Worm (Caenorhabditis elegans) whole organism, midembryonic: ENCODE data around the gene sars-1.

Experiments used
- T22C8.4 ChIP-seq: fragments of 200-800 bp; sonication (Bioruptor generic); IDR thresholded peaks from 2 replicates; pipeline ENCODE4 v1.3.6; 2022; ENCODE audit warnings: missing genetic modification characterization, missing compliant biosample characterization
- flt-1 ChIP-seq: fragments of 200-800 bp; sonication (Bioruptor generic); IDR thresholded peaks from 2 replicates; pipeline ENCODE4 v1.3.6; 2022; ENCODE audit warnings: missing genetic modification characterization, missing compliant biosample characterization
- ztf-23 ChIP-seq: fragments of 200-800 bp; sonication (Bioruptor generic); IDR thresholded peaks from 2 replicates; pipeline ENCODE4 v1.3.6; 2022; ENCODE audit warnings: missing genetic modification reagents, missing genetic modification characterization, missing compliant biosample characterization
- ztf-29 ChIP-seq: fragments of 200-800 bp; sonication (Bioruptor generic); IDR thresholded peaks from 2 replicates; pipeline ENCODE4 v1.3.6; 2022; ENCODE audit warnings: missing genetic modification reagents, missing genetic modification characterization, missing compliant biosample characterization

DNA sequence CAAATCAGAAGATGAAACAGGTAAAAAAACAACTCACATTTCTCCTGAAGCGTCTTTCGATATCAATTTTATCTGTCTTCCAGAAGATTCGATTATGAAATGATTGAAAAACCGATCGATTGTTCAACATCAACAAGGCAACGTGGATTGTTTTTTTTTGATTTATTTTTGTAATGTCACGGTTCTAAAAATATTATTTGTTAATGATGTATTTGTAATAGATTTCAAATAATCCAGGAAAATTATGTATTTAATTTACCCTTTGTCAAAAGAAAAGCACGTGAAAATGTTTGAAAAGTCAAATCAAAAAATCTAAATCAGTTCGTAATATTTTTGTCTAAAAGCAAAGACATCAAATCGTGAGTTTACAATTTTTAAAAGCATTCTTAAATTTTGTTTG lies 34.4 kb upstream of the sars-1 start, which contains the start of the genes kin-5 and C47E12.11:
- no peak for TF ChIP-seq flt-1 (GFP tag; lab: Robert Waterston, UW)
- no peak for TF ChIP-seq T22C8.4 (GFP tag; lab: Robert Waterston, UW)
- no peak for TF ChIP-seq ztf-23 (GFP tag; lab: Robert Waterston, UW)
- TF ChIP-seq ztf-29 (GFP tag; lab: Robert Waterston, UW) = no peak
